Worm (Caenorhabditis elegans) whole organism, L4 larva: ENCODE measurements around the gene Y57G11B.2.

Experiments used
- hif-1 ChIP-seq, 2 experiments: sonication (generic microtip); optimal IDR thresholded peaks; 2 replicates each; lab custom pipeline; 2016 to 2017; ENCODE audit warnings: missing compliant biosample characterization in 2 of 2, missing genetic modification characterization in 2 of 2, missing genetic modification reagents in 2 of 2, missing genotype in 2 of 2, mild to moderate bottlenecking in 1 of 2
- nhr-28 ChIP-seq: fragments of 150-350 bp; optimal IDR thresholded peaks from 2 replicates; lab custom pipeline; 2014; ENCODE audit warnings: missing biosample characterization, missing genetic modification characterization

ce11 chrIV:14605143-14605542 is 40.0 kb downstream of the Y57G11B.2 start:
- TF ChIP-seq hif-1 (tag; optimal IDR thresholded peaks at IDR 0.05; lab: Kevin White, UChicago) = no peak
- TF ChIP-seq nhr-28 (tag; lab: Kevin White, UChicago) = no peak
